Fruit fly (Drosophila melanogaster) whole organism, embryonic: ENCODE results near the gene CG12075.

Source experiments
- Abd-B ChIP-seq: fragments of 200-800 bp; sonication (Bioruptor generic); optimal IDR thresholded peaks from 2 replicates; lab custom pipeline; 2018; ENCODE audit warnings: missing biosample characterization, mild to moderate bottlenecking, missing genetic modification characterization, moderate library complexity
- Blimp-1 ChIP-seq: fragments of 200-800 bp; sonication (Bioruptor generic); optimal IDR thresholded peaks from 3 replicates; lab custom pipeline; 2018; ENCODE audit warnings: missing biosample characterization, missing genetic modification characterization, mild to moderate bottlenecking, moderate library complexity, missing genetic modification reagents
- C15 ChIP-seq: fragments of 200-800 bp; sonication (Bioruptor generic); IDR thresholded peaks from 3 replicates; pipeline ENCODE4 v1.3.6; 2022; ENCODE audit warnings: missing biosample characterization, missing genetic modification characterization
- CG12744 ChIP-seq: fragments of 200-800 bp; sonication (Bioruptor generic); optimal IDR thresholded peaks from 2 replicates; lab custom pipeline; 2016; ENCODE audit warnings: missing biosample characterization, missing genetic modification characterization
- CG14014 ChIP-seq: fragments of 200-800 bp; sonication (Bioruptor generic); IDR thresholded peaks from 2 replicates; pipeline ENCODE4 v1.3.6; 2022; ENCODE audit warnings: missing biosample characterization, missing genetic modification characterization
- CG14860 ChIP-seq: fragments of 200-800 bp; sonication (Bioruptor generic); IDR thresholded peaks from 3 replicates; pipeline ENCODE4 v1.3.6; 2022; ENCODE audit warnings: missing biosample characterization, missing genetic modification characterization; ENCODE audit not compliant: partially characterized antibody
- CG1529 ChIP-seq: fragments of 200-800 bp; sonication (Bioruptor generic); optimal IDR thresholded peaks from 3 replicates; lab custom pipeline; 2018; ENCODE audit warnings: missing biosample characterization, missing genetic modification characterization
- CG18262 ChIP-seq: fragments of 200-800 bp; optimal IDR thresholded peaks from 3 replicates; lab custom pipeline; 2019; ENCODE audit warnings: missing biosample characterization, mild to moderate bottlenecking, missing genetic modification characterization, moderate library complexity
- CG30020 ChIP-seq: fragments of 200-800 bp; optimal IDR thresholded peaks from 2 replicates; lab custom pipeline; 2019; ENCODE audit warnings: missing biosample characterization, mild to moderate bottlenecking, missing genetic modification characterization, moderate library complexity
- CG30403 ChIP-seq: fragments of 200-800 bp; sonication (Bioruptor generic); optimal IDR thresholded peaks from 3 replicates; lab custom pipeline; 2016; ENCODE audit warnings: missing biosample characterization, missing genetic modification characterization
- CG3407 ChIP-seq: fragments of 200-800 bp; sonication (Bioruptor generic); optimal IDR thresholded peaks from 2 replicates; lab custom pipeline; 2018; ENCODE audit warnings: missing biosample characterization, mild to moderate bottlenecking, missing genetic modification characterization
- CG3847 ChIP-seq: fragments of 200-800 bp; sonication (Bioruptor generic); IDR thresholded peaks from 2 replicates; pipeline ENCODE4 v1.3.6; 2022; ENCODE audit warnings: missing biosample characterization, missing genetic modification characterization
- CG4360 ChIP-seq: fragments of 200-800 bp; sonication (Bioruptor generic); IDR thresholded peaks from 2 replicates; pipeline ENCODE4 v1.3.6; 2022; ENCODE audit warnings: missing biosample characterization, missing genetic modification characterization
- CG6689 ChIP-seq: fragments of 200-800 bp; sonication (Bioruptor generic); IDR thresholded peaks from 2 replicates; pipeline ENCODE4 v1.3.6; 2022; ENCODE audit warnings: missing biosample characterization, missing genetic modification characterization
- CG7271 ChIP-seq: fragments of 200-800 bp; sonication (Bioruptor generic); optimal IDR thresholded peaks from 2 replicates; lab custom pipeline; 2018; ENCODE audit warnings: missing biosample characterization, mild to moderate bottlenecking, missing genetic modification characterization, moderate library complexity
- CG7357 ChIP-seq: fragments of 200-800 bp; sonication (Bioruptor generic); IDR thresholded peaks from 3 replicates; pipeline ENCODE4 v1.3.6; 2022; ENCODE audit warnings: missing biosample characterization, missing genetic modification characterization
- CG8290 ChIP-seq, 3 experiments: fragments of 200-800 bp; sonication (Bioruptor generic); optimal IDR thresholded peaks; 2 replicates each; lab custom pipeline; 2016 to 2019; ENCODE audit warnings: missing biosample characterization in 3 of 3, missing genetic modification characterization in 3 of 3, mild to moderate bottlenecking in 2 of 3, moderate library complexity in 1 of 3
- D19A ChIP-seq: fragments of 200-800 bp; optimal IDR thresholded peaks from 3 replicates; lab custom pipeline; 2019; ENCODE audit warnings: missing biosample characterization, mild to moderate bottlenecking, missing genetic modification characterization, moderate library complexity
- Drgx ChIP-seq: fragments of 200-800 bp; sonication (Bioruptor generic); IDR thresholded peaks from 2 replicates; pipeline ENCODE4 v1.3.6; 2022; ENCODE audit warnings: missing biosample characterization, missing genetic modification characterization
- NfI ChIP-seq: fragments of 200-800 bp; sonication (Bioruptor generic); optimal IDR thresholded peaks from 3 replicates; lab custom pipeline; 2018; ENCODE audit warnings: missing biosample characterization, mild to moderate bottlenecking, missing genetic modification characterization, moderate library complexity
- Vsx1 ChIP-seq: fragments of 200-800 bp; sonication (Bioruptor generic); optimal IDR thresholded peaks from 2 replicates; lab custom pipeline; 2017; ENCODE audit warnings: missing biosample characterization, mild to moderate bottlenecking, missing genetic modification characterization, missing genetic modification reagents
- az2 ChIP-seq: fragments of 200-800 bp; sonication (Bioruptor generic); optimal IDR thresholded peaks from 3 replicates; lab custom pipeline; 2016; ENCODE audit warnings: missing biosample characterization, missing genetic modification characterization
- bsh ChIP-seq, 2 experiments: fragments of 200-800 bp; sonication (Bioruptor generic); optimal IDR thresholded peaks; 2 replicates each; lab custom pipeline; 2017 to 2018; ENCODE audit warnings: mild to moderate bottlenecking in 2 of 2, missing biosample characterization in 2 of 2, missing genetic modification characterization in 2 of 2, moderate library complexity in 1 of 2
- cg ChIP-seq: fragments of 200-800 bp; sonication (Bioruptor generic); optimal IDR thresholded peaks from 3 replicates; lab custom pipeline; 2019; ENCODE audit warnings: missing biosample characterization, mild to moderate bottlenecking, missing genetic modification characterization, moderate library complexity
- ci ChIP-seq: fragments of 200-800 bp; sonication (Bioruptor generic); IDR thresholded peaks from 3 replicates; pipeline ENCODE4 v1.3.6; 2022; ENCODE audit warnings: missing biosample characterization, missing genetic modification characterization
- crc ChIP-seq: fragments of 200-800 bp; sonication (Bioruptor generic); optimal IDR thresholded peaks from 2 replicates; lab custom pipeline; 2016; ENCODE audit warnings: missing biosample characterization, missing genetic modification characterization
- crol ChIP-seq: fragments of 200-800 bp; sonication (Bioruptor generic); IDR thresholded peaks from 2 replicates; pipeline ENCODE4 v1.3.6; 2022; ENCODE audit warnings: missing biosample characterization, missing genetic modification characterization
- gem ChIP-seq: fragments of 200-800 bp; sonication (Bioruptor generic); optimal IDR thresholded peaks from 2 replicates; lab custom pipeline; 2019; ENCODE audit warnings: missing biosample characterization, mild to moderate bottlenecking, missing genetic modification characterization, moderate library complexity
- gfzf ChIP-seq: fragments of 200-800 bp; sonication (Bioruptor generic); optimal IDR thresholded peaks from 2 replicates; lab custom pipeline; 2016; ENCODE audit warnings: missing biosample characterization, mild to moderate bottlenecking, missing genetic modification characterization, moderate library complexity
- kay ChIP-seq: fragments of 200-800 bp; sonication (Bioruptor generic); optimal IDR thresholded peaks from 2 replicates; lab custom pipeline; 2016; ENCODE audit warnings: missing biosample characterization, missing genetic modification characterization
- kni ChIP-seq: fragments of 200-800 bp; sonication (Bioruptor generic); optimal IDR thresholded peaks from 3 replicates; lab custom pipeline; 2017; ENCODE audit warnings: mild to moderate bottlenecking, missing biosample characterization, missing genetic modification reagents, missing genetic modification characterization
- phol ChIP-seq: fragments of 200-800 bp; sonication (Bioruptor generic); optimal IDR thresholded peaks from 3 replicates; lab custom pipeline; 2018; ENCODE audit warnings: missing biosample characterization, mild to moderate bottlenecking, missing genetic modification characterization, moderate library complexity
- pnt ChIP-seq: fragments of 200-800 bp; sonication (Bioruptor generic); optimal IDR thresholded peaks from 3 replicates; lab custom pipeline; 2016; ENCODE audit warnings: missing biosample characterization, missing genetic modification characterization
- pros ChIP-seq: fragments of 200-800 bp; sonication (Bioruptor generic); optimal IDR thresholded peaks from 3 replicates; lab custom pipeline; 2019; ENCODE audit warnings: missing biosample characterization, mild to moderate bottlenecking, missing genetic modification characterization, moderate library complexity
- pum ChIP-seq: fragments of 200-800 bp; sonication (Bioruptor generic); optimal IDR thresholded peaks from 2 replicates; lab custom pipeline; 2016; ENCODE audit warnings: missing biosample characterization, missing genetic modification characterization
- schlank ChIP-seq: fragments of 200-800 bp; sonication (Bioruptor generic); optimal IDR thresholded peaks from 2 replicates; lab custom pipeline; 2018; ENCODE audit warnings: missing biosample characterization, mild to moderate bottlenecking, missing genetic modification characterization
- slp2 ChIP-seq: fragments of 200-800 bp; sonication (Bioruptor generic); optimal IDR thresholded peaks from 2 replicates; lab custom pipeline; 2016; ENCODE audit warnings: missing biosample characterization, missing genetic modification characterization
- vvl ChIP-seq: fragments of 200-800 bp; sonication (Bioruptor generic); IDR thresholded peaks from 2 replicates; pipeline ENCODE4 v1.3.6; 2022; ENCODE audit warnings: missing biosample characterization, missing genetic modification characterization
- yki ChIP-seq: fragments of >200 bp; optimal IDR thresholded peaks from 3 replicates; lab custom pipeline; 2018

CG12075 gene

dm6 chrX:8837184-8837583, 939 bp upstream of the CG12075 start (continued):
- TF ChIP-seq pros = no peak
- TF ChIP-seq cg (GFP tag; lab: Kevin White, UChicago) = no peak
- peak; percentile 47 for TF ChIP-seq phol
- peak; percentile 15; the same call in 1 of the 2 replicates for TF ChIP-seq CG6689
- peak; percentile 19 for TF ChIP-seq CG3407 (GFP tag; lab: Kevin White, UChicago)
- TF ChIP-seq schlank (tag; lab: Kevin White, UChicago) = no peak
- peak; percentile 51 for TF ChIP-seq az2
- TF ChIP-seq pum (GFP tag; lab: Kevin White, UChicago) = no peak
- no peak for TF ChIP-seq yki (lab: Kevin White, UChicago)
- no peak for TF ChIP-seq crc (GFP tag; lab: Kevin White, UChicago)
- TF ChIP-seq CG12744 (GFP tag; lab: Kevin White, UChicago) = no peak
- TF ChIP-seq CG30020 (tag; lab: Kevin White, UChicago) = no peak
- TF ChIP-seq CG7271 (tag; lab: Kevin White, UChicago) = no peak
- TF ChIP-seq Abd-B (GFP tag; lab: Kevin White, UChicago) = no peak
- TF ChIP-seq pnt (GFP tag; lab: Kevin White, UChicago) = no peak
- TF ChIP-seq vvl (GFP tag; lab: Robert Waterston, UW) = peak; percentile 66
- TF ChIP-seq kay (GFP tag; lab: Kevin White, UChicago) = no peak
- no peak for TF ChIP-seq CG3847
- TF ChIP-seq CG18262 = peak; percentile 29
- peak; percentile 54; the same call in 1 of the 3 replicates for TF ChIP-seq ci (GFP tag; lab: Robert Waterston, UW)

dm6 chrX:8839370-8839769, 1.2 kb downstream of the CG12075 start:
- TF ChIP-seq bsh (GFP tag; optimal IDR thresholded peaks at IDR 0.05; lab: Kevin White, UChicago) (peak in 1 of 2 experiments; percentile 55), D19A (tag; lab: Kevin White, UChicago) (peak; percentile 44), Vsx1 (GFP tag; lab: Kevin White, UChicago) (no peak), Drgx (GFP tag; lab: Robert Waterston, UW) (peak; percentile 30; the same call in 1 of the 2 replicates), gem (peak; percentile 11), Blimp-1 (peak; percentile 51), slp2 (GFP tag; lab: Kevin White, UChicago) (no peak)
- TF ChIP-seq, all 482 proteins: peak for 5

dm6 chrX:8841438-8841837, 3.3 kb downstream of the CG12075 start:
- TF ChIP-seq NfI (GFP tag; lab: Kevin White, UChicago) = no peak
- TF ChIP-seq crol (GFP tag; lab: Robert Waterston, UW) = peak; percentile 86
- TF ChIP-seq CG30403 = no peak
- peak; percentile 14 for TF ChIP-seq kni (GFP tag; lab: Kevin White, UChicago)
- TF ChIP-seq cg (GFP tag; lab: Kevin White, UChicago) = peak; percentile 49
- no peak for TF ChIP-seq gfzf (GFP tag; lab: Kevin White, UChicago)
- peak; percentile 99 for TF ChIP-seq Blimp-1
- TF ChIP-seq CG7357 (GFP tag; lab: Robert Waterston, UW) = no peak
- no peak for TF ChIP-seq pum (GFP tag; lab: Kevin White, UChicago)
- TF ChIP-seq, all 482 proteins: peak for 4

- no peak for TF ChIP-seq CG8290 (GFP tag; optimal IDR thresholded peaks at IDR 0.05; lab: Kevin White, UChicago)
- no peak for TF ChIP-seq CG8290 (tag; optimal IDR thresholded peaks at IDR 0.05; lab: Kevin White, UChicago)
- TF ChIP-seq C15 (GFP tag; lab: Robert Waterston, UW) = no peak
- no peak for TF ChIP-seq CG14860
- no peak for TF ChIP-seq CG14014 (GFP tag; lab: Robert Waterston, UW)
- peak; percentile 46 for TF ChIP-seq Drgx (GFP tag; lab: Robert Waterston, UW)
- 0 out of 2 replicates have a peak, but pooled peaks have one; percentile 31 for TF ChIP-seq CG4360 (GFP tag; lab: Robert Waterston, UW)
- no peak for TF ChIP-seq CG1529 (GFP tag; lab: Kevin White, UChicago)
- TF ChIP-seq, all 482 proteins: peak for 2
Measured at dm6 chrX:8843755-8844154, 5.6 kb downstream of the CG12075 start.
